Worm (Caenorhabditis elegans) whole organism, L1 larva: ENCODE results near the gene parn-2.

ENCODE experiments used
- egl-27 ChIP-seq, 2 experiments: fragments of 150-350 bp in 1 of 2; sonication (generic microtip); optimal IDR thresholded peaks; 3 replicates each; lab custom pipeline; 2017 to 2018; ENCODE audit warnings: missing biosample characterization in 2 of 2, missing genetic modification characterization in 2 of 2, missing genetic modification reagents in 2 of 2
- elt-3 ChIP-seq, 6 experiments: fragments of 150-350 bp in 1 of 6; sonication (generic microtip); optimal IDR thresholded peaks; 2 replicates each; lab custom pipeline; 2017 to 2018; ENCODE audit warnings: missing biosample characterization in 6 of 6, missing genetic modification characterization in 6 of 6, inconsistent platforms in 1 of 6
- jun-1 ChIP-seq: fragments of 150-350 bp; optimal IDR thresholded peaks from 2 replicates; lab custom pipeline; 2014; ENCODE audit warnings: missing biosample characterization, missing genetic modification reagents, missing genetic modification characterization
- nhr-28 ChIP-seq: fragments of 150-350 bp; optimal IDR thresholded peaks from 2 replicates; lab custom pipeline; 2014; ENCODE audit warnings: missing biosample characterization, missing genetic modification characterization
- nhr-77 ChIP-seq: fragments of 150-350 bp; optimal IDR thresholded peaks from 2 replicates; lab custom pipeline; 2014; ENCODE audit warnings: missing biosample characterization, missing genetic modification characterization
- swsn-7 ChIP-seq: sonication (generic microtip); optimal IDR thresholded peaks from 2 replicates; lab custom pipeline; 2016; ENCODE audit warnings: missing genetic modification characterization, missing compliant biosample characterization

DNA sequence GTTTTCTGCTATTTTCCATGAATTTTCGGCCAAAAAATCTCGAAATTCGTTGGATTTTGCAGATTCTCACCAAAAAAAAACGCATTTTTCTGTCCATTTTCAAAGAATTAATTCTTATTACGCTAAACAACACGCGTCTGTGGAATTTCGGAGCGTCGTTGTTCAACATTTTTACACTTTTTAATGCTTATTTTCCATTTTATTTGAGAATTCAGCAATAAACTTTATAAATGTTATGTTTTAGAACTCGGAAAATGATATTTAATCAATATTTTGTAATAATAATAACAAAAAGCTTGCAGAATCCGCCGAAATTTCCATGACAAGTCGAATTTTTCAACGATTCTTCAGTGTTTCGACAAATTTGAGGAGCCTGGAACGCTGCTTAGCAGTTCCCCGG lies 23.9 kb upstream of the parn-2 start, which contains the start of gene ife-5:
- TF ChIP-seq nhr-77 (tag; lab: Kevin White, UChicago) (no peak), swsn-7 (tag; lab: Kevin White, UChicago) (no peak), egl-27 (tag; optimal IDR thresholded peaks at IDR 0.05; lab: Kevin White, UChicago) (no peak), elt-3 (tag; optimal IDR thresholded peaks at IDR 0.05; lab: Kevin White, UChicago) (no peak), jun-1 (tag; lab: Kevin White, UChicago) (no peak), nhr-28 (no peak)
